Fruit fly (Drosophila melanogaster): ENCODE data around the gene Uch-L5.

Uch-L5 gene

dm6 chr3L:9499919-9500807 is 23.4 kb upstream of the Uch-L5 start:
- TF ChIP-seq pdm3 (GFP tag; optimal IDR thresholded peaks at IDR 0.05) (no peak), CG6808 (GFP tag; optimal IDR thresholded peaks at IDR 0.05) (no peak), vri (GFP tag; optimal IDR thresholded peaks at IDR 0.05) (peak; percentile 13), CG8119 (GFP tag; IDR thresholded peaks at IDR 0.05) (no peak), CG6792 (GFP tag; optimal IDR thresholded peaks at IDR 0.05) (no peak), svp (GFP tag) (peak; percentile 82), Eip78C (GFP tag) (no peak), fd85E (GFP tag; optimal IDR thresholded peaks at IDR 0.05) (no peak), CG11762 (GFP tag; optimal IDR thresholded peaks at IDR 0.05; ENCODE audit: insufficient read depth) (no peak)

- TF ChIP-seq CG34406 (GFP tag; optimal IDR thresholded peaks at IDR 0.05): no peak
- TF ChIP-seq svp (GFP tag): peak; percentile 90
- TF ChIP-seq Hr39 (GFP tag; optimal IDR thresholded peaks at IDR 0.05): no peak
Measured at dm6 chr3L:9497981-9498619, 21.3 kb upstream of the Uch-L5 start.

dm6 chr3L:9497249-9497648 is 20.5 kb upstream of the Uch-L5 start:
- no peak for TF ChIP-seq CG10669 (GFP tag; optimal IDR thresholded peaks at IDR 0.05)
- no peak for TF ChIP-seq Hr38 (GFP tag; optimal IDR thresholded peaks at IDR 0.05)
- TF ChIP-seq CG4318 (GFP tag; optimal IDR thresholded peaks at IDR 0.05): no peak
- TF ChIP-seq ss (GFP tag; optimal IDR thresholded peaks at IDR 0.05): no peak
- TF ChIP-seq CG32006 (GFP tag; optimal IDR thresholded peaks at IDR 0.05): no peak

DNA sequence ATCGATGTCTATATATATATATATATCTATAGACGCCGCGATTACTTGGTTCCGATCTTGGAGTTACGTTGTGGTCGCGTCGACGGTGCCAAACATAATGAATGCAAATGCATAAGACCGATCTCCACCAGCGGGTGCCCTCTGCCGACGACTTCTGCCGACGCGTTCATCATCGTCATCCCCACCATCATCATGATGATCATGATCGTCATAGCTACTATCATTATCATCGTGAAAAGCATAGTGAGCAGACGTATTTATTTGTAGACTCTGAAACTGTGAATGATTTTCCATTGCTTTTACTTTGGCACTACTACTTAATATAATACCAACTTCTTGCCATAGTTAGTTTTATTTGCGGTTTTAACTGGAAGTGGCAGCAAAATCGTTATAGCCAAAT is 15.3 kb upstream of the Uch-L5 start, which contains the start of gene CG32037:
Gene CG32037, minus strand, starts transcription at position 101 of the 400 bp plus-strand sequence.
- no peak for TF ChIP-seq CG7368 (GFP tag; optimal IDR thresholded peaks at IDR 0.05)
- no peak for TF ChIP-seq Eip93F (GFP tag; optimal IDR thresholded peaks at IDR 0.05)

- TF ChIP-seq CG1621 (tag; optimal IDR thresholded peaks at IDR 0.05) (no peak), Gug (GFP tag; IDR thresholded peaks at IDR 0.05) (no peak), CG3032 (tag; optimal IDR thresholded peaks at IDR 0.05) (no peak), CG6792 (GFP tag; optimal IDR thresholded peaks at IDR 0.05) (no peak), Sox102F (GFP tag; optimal IDR thresholded peaks at IDR 0.05) (no peak), achi (GFP tag; optimal IDR thresholded peaks at IDR 0.05) (no peak), CG8632 (GFP tag; optimal IDR thresholded peaks at IDR 0.05) (no peak), CG8119 (GFP tag; IDR thresholded peaks at IDR 0.05) (no peak), CG8319 (GFP tag; optimal IDR thresholded peaks at IDR 0.05) (no peak)
Measured at dm6 chr3L:9491331-9491730, 14.6 kb upstream of the Uch-L5 start.

- no peak for TF ChIP-seq Eip93F (GFP tag; optimal IDR thresholded peaks at IDR 0.05)
- TF ChIP-seq Blimp-1 (GFP tag; optimal IDR thresholded peaks at IDR 0.05): no peak
Measured at dm6 chr3L:9490432-9490831, 13.7 kb upstream of the Uch-L5 start.

dm6 chr3L:9489627-9490026 is 12.9 kb upstream of the Uch-L5 start:
- TF ChIP-seq Hr4 (GFP tag; optimal IDR thresholded peaks at IDR 0.05) (peak; percentile 58), eg (GFP tag; IDR thresholded peaks at IDR 0.05) (no peak), CG11294 (GFP tag; IDR thresholded peaks at IDR 0.05) (no peak), Lpt (GFP tag; optimal IDR thresholded peaks at IDR 0.05) (peak; percentile 28), CG6163 (GFP tag; IDR thresholded peaks at IDR 0.05) (no peak), Eip78C (GFP tag) (peak; percentile 70), CG8119 (GFP tag; IDR thresholded peaks at IDR 0.05) (peak; percentile 60; the same call in 2 of the 3 replicates), CG11902 (GFP tag; optimal IDR thresholded peaks at IDR 0.05) (no peak), CG15336 (GFP tag; IDR thresholded peaks at IDR 0.05) (peak; percentile 47; the same call in 1 of the 2 replicates)

Data from whole organism, prepupa.